Worm (Caenorhabditis elegans) whole organism, mixed stage, embryonic: Measurements from ENCODE around the gene C48B4.3.

ENCODE experiments used
- ceh-83 ChIP-seq: fragments of 200-800 bp; sonication (Bioruptor generic); optimal IDR thresholded peaks from 2 replicates; lab custom pipeline; 2018; ENCODE audit warnings: mild to moderate bottlenecking, missing genetic modification characterization, missing compliant biosample characterization
- drap-1 ChIP-seq: fragments of 200-800 bp; sonication (Bioruptor generic); optimal IDR thresholded peaks from 3 replicates; lab custom pipeline; 2018; ENCODE audit warnings: mild to moderate bottlenecking, missing genetic modification characterization, missing compliant biosample characterization
- elt-3 ChIP-seq: fragments of 150-350 bp; optimal IDR thresholded peaks from 2 replicates; lab custom pipeline; 2014; ENCODE audit warnings: missing biosample characterization, missing genetic modification characterization
- lsy-2 ChIP-seq: fragments of 150-350 bp; optimal IDR thresholded peaks from 2 replicates; lab custom pipeline; 2014; ENCODE audit warnings: missing biosample characterization, missing genetic modification characterization
- nhr-12 ChIP-seq: fragments of 150-350 bp; optimal IDR thresholded peaks from 2 replicates; lab custom pipeline; 2014; ENCODE audit warnings: missing biosample characterization, missing genetic modification characterization
- nhr-237 ChIP-seq: fragments of 150-350 bp; optimal IDR thresholded peaks from 2 replicates; lab custom pipeline; 2014; ENCODE audit warnings: missing biosample characterization, missing genetic modification characterization
- nhr-28 ChIP-seq: fragments of 150-350 bp; optimal IDR thresholded peaks from 2 replicates; lab custom pipeline; 2014; ENCODE audit warnings: missing biosample characterization, missing genetic modification characterization
- pha-4 ChIP-seq: fragments of 150-350 bp; optimal IDR thresholded peaks from 2 replicates; lab custom pipeline; 2018; ENCODE audit warnings: missing biosample characterization, missing genetic modification reagents, missing genetic modification characterization
- snpc-4 ChIP-seq: fragments of 150-350 bp; optimal IDR thresholded peaks from 2 replicates; lab custom pipeline; 2014; ENCODE audit warnings: missing biosample characterization, missing genetic modification characterization
- unc-39 ChIP-seq: fragments of 150-350 bp; optimal IDR thresholded peaks from 2 replicates; lab custom pipeline; 2014; ENCODE audit warnings: missing biosample characterization, missing genetic modification characterization
- ztf-11 ChIP-seq: fragments of 150-350 bp; optimal IDR thresholded peaks from 2 replicates; lab custom pipeline; 2014; ENCODE audit warnings: missing biosample characterization, missing genetic modification characterization

DNA sequence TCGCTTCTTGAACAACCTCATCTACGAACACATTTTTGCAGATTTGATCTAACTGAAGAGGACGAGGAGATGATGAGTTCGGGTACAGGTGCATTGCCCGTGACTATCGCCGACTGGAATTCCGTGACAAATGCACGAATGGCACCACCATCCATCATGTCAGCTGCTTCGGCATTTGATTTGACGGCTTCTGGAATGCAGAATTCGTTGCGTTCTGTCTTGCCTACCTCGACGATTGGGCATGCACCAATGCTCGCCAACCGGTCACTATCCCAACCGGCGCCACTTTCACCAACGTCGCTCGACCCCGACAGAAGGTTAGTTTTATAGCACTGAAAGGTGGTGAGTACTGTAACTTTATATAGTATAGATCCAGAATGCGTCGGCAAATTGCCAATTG, 41.3 kb upstream of the C48B4.3 start:
- TF ChIP-seq nhr-28 (tag; lab: Kevin White, UChicago) (no peak), nhr-237 (no peak), unc-39 (tag; lab: Kevin White, UChicago) (no peak), pha-4 (no peak), ztf-11 (tag; lab: Kevin White, UChicago) (no peak), snpc-4 (tag; lab: Kevin White, UChicago) (no peak), nhr-12 (tag; lab: Kevin White, UChicago) (no peak), lsy-2 (no peak), elt-3 (tag; lab: Kevin White, UChicago) (no peak), ceh-83 (GFP tag; lab: Kevin White, UChicago) (no peak), drap-1 (no peak)
